Fruit fly (Drosophila melanogaster): ENCODE data around the gene Stat92E.
A peak's percentile ranks its signal among the peaks of the same experiment; 100 is the strongest.

Gene Stat92E

dm6 chr3R:20552093-20552492 lies at the start of gene Stat92E:
TSS of gene Stat92E (minus strand) at chr3R:20552311.
- TF ChIP-seq Ets21C (GFP tag; optimal IDR thresholded peaks at IDR 0.05) (no peak), CG10631 (GFP tag; optimal IDR thresholded peaks at IDR 0.05) (no peak), eg (GFP tag; IDR thresholded peaks at IDR 0.05) (no peak)

DNA sequence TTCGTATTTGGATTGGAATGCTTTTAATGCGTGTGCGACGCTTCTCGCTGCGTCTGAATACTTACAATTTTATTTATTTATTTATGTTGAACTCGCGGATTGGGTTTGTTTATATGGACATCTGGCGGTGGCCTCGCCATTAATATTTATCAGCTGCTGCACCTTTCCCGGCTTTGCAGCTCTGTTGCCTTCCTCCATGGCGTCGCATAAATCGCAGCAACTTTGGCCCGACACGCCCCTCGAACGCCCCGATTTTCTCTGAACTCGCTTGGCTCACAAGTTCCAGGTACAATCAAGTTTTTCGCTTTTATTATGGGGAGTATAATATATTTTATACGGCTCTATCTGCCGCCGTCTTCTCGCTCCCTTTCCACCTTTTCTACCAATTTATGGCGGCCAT lies 48.0 kb upstream of the Stat92E start:
- TF ChIP-seq Sox14 (GFP tag; optimal IDR thresholded peaks at IDR 0.05) (no peak), CG31627 (GFP tag; optimal IDR thresholded peaks at IDR 0.05) (no peak), svp (GFP tag) (peak; percentile 72)

DNA sequence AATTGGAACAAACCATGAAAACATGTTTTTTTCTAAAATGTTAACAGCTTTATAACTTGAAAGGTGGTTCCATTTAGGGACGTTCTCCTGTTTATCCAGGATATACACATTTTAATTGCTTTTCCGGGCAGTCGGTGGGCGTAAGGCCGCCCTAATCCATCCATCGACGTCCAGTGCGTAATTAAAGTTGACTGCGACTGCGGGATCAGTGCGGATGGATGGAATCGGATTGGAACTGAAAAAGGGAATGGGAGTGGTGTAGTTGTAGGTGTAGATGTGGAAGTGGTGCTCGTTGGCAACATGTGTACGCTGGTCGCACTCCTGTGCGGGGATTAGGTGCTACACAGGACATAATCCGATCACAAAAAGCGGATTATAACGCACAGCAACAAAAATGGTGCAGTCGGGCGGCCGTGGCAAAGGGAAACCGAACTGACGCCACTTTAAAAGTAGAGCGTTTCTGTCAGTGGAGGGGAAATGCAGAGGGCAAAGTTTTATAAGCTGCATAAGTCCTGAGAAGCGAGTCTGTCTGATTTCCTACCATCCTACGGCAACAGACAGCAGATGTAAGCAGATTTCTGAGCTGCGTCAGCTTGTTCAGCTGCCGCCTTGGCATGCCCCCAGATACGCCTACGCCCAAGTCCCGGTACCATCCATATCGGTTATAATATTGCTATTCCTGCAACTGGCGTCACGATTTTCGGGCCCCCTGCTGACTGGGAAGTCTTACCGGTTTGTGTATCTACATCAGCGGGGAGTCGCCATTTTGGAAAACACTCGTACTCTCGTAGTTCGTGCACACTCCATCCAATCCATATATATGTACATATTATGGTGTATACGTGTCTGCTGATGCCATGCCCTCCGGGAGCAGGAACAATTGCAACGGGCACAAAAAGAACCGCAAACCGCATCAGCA lies 45.6 kb upstream of the Stat92E start:
- TF ChIP-seq Smox (GFP tag; optimal IDR thresholded peaks at IDR 0.05) = no peak
- no peak for TF ChIP-seq CG10669 (GFP tag; optimal IDR thresholded peaks at IDR 0.05)
- TF ChIP-seq pdm3 (GFP tag; optimal IDR thresholded peaks at IDR 0.05) = no peak
- TF ChIP-seq CG9139 (GFP tag; optimal IDR thresholded peaks at IDR 0.05) = no peak
- no peak for TF ChIP-seq Sox102F (GFP tag; optimal IDR thresholded peaks at IDR 0.05)
- TF ChIP-seq Eip78C (GFP tag) = peak; percentile 28
- TF ChIP-seq esn (GFP tag; optimal IDR thresholded peaks at IDR 0.05) = no peak
- TF ChIP-seq Lpt (GFP tag; optimal IDR thresholded peaks at IDR 0.05) = no peak
- no peak for TF ChIP-seq CG11762 (GFP tag; optimal IDR thresholded peaks at IDR 0.05; ENCODE audit: insufficient read depth)
- no peak for TF ChIP-seq CG6808 (GFP tag; optimal IDR thresholded peaks at IDR 0.05)
- no peak for TF ChIP-seq Ets21C (GFP tag; optimal IDR thresholded peaks at IDR 0.05)
- no peak for TF ChIP-seq CG6163 (GFP tag; IDR thresholded peaks at IDR 0.05)
- no peak for TF ChIP-seq CG8632 (GFP tag; optimal IDR thresholded peaks at IDR 0.05)
- TF ChIP-seq CG1621 (tag; optimal IDR thresholded peaks at IDR 0.05) = peak; percentile 20
- no peak for TF ChIP-seq acj6 (GFP tag; optimal IDR thresholded peaks at IDR 0.05)
- TF ChIP-seq Gug (GFP tag; IDR thresholded peaks at IDR 0.05) = no peak

DNA sequence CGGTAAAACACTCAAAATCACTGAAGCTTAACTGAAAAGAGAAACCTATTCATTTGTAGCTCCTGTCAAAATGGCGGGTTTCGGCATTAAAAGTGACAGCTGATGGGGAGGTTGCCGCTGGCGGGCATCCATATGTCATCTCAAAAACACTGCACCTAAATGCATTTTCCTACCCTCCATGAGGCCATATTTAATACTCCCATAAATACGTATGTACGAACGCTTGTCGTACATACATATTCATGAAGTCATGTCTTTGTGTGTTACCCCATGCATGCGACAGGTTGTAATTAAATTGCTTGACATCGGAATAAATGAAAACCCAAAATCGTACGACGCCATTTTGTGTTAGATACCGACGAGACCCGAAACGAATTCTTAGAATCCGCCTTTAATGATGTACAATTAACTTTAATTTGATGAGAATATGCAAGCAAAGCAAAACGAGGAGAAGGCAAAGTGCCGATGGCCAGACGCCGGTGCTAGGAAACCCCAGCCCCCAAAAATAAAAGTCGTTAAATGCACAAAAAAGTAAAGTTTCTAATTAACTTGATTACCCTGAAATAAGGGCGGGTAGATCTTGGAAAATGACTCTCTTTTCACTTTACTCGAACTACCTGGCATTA lies 44.3 kb upstream of the Stat92E start:
- TF ChIP-seq Sox102F (GFP tag; optimal IDR thresholded peaks at IDR 0.05) (no peak), Blimp-1 (GFP tag; optimal IDR thresholded peaks at IDR 0.05) (no peak)

dm6 chr3R:20595901-20596300 lies 43.8 kb upstream of the Stat92E start:
- TF ChIP-seq achi (GFP tag; optimal IDR thresholded peaks at IDR 0.05) (no peak), CG3032 (tag; optimal IDR thresholded peaks at IDR 0.05) (no peak), CG6854 (GFP tag; optimal IDR thresholded peaks at IDR 0.05) (no peak), ss (GFP tag; optimal IDR thresholded peaks at IDR 0.05) (no peak), Eip75B (GFP tag; optimal IDR thresholded peaks at IDR 0.05) (no peak), CG16779 (tag; optimal IDR thresholded peaks at IDR 0.05) (no peak), CG3919 (GFP tag; optimal IDR thresholded peaks at IDR 0.05) (no peak), net (GFP tag; optimal IDR thresholded peaks at IDR 0.05) (no peak), CG15336 (GFP tag; IDR thresholded peaks at IDR 0.05) (no peak)

Data from whole organism, prepupa.